Fruit fly (Drosophila melanogaster) whole organism, embryonic: Measurements from ENCODE around the gene CG31875.

Experiments
- Bdp1 ChIP-seq: fragments of 200-800 bp; sonication (Bioruptor generic); optimal IDR thresholded peaks from 3 replicates; lab custom pipeline; 2016; ENCODE audit warnings: missing biosample characterization, missing genetic modification characterization
- C15 ChIP-seq: fragments of 200-800 bp; sonication (Bioruptor generic); IDR thresholded peaks from 3 replicates; pipeline ENCODE4 v1.3.6; 2022; ENCODE audit warnings: missing biosample characterization, missing genetic modification characterization
- CG1024 ChIP-seq: fragments of 200-800 bp; sonication (Bioruptor generic); IDR thresholded peaks from 2 replicates; pipeline ENCODE4 v1.3.6; 2022; ENCODE audit warnings: missing biosample characterization, missing genetic modification characterization
- CG10267 ChIP-seq: fragments of 200-800 bp; sonication (Bioruptor generic); optimal IDR thresholded peaks from 2 replicates; lab custom pipeline; 2018; ENCODE audit warnings: missing biosample characterization, mild to moderate bottlenecking, missing genetic modification characterization, moderate library complexity
- CG10366 ChIP-seq: fragments of 200-800 bp; sonication (Bioruptor generic); IDR thresholded peaks from 2 replicates; pipeline ENCODE4 v1.3.6; 2022; ENCODE audit warnings: missing biosample characterization, missing genetic modification characterization
- CG10462 ChIP-seq: fragments of 200-800 bp; sonication (Bioruptor generic); optimal IDR thresholded peaks from 2 replicates; lab custom pipeline; 2016; ENCODE audit warnings: missing biosample characterization, missing genetic modification characterization
- CG11247 ChIP-seq: fragments of 200-800 bp; sonication (Bioruptor generic); IDR thresholded peaks from 2 replicates; pipeline ENCODE4 v1.3.6; 2022; ENCODE audit warnings: missing biosample characterization, missing genetic modification characterization
- CG11696 ChIP-seq: fragments of 200-800 bp; sonication (Bioruptor generic); IDR thresholded peaks from 2 replicates; pipeline ENCODE4 v1.3.6; 2022; ENCODE audit warnings: missing biosample characterization, missing genetic modification characterization
- CG15269 ChIP-seq: fragments of 200-800 bp; sonication (Bioruptor generic); optimal IDR thresholded peaks from 2 replicates; lab custom pipeline; 2018; ENCODE audit warnings: missing biosample characterization, mild to moderate bottlenecking, missing genetic modification characterization, moderate library complexity
- CG15479 ChIP-seq: fragments of 200-800 bp; sonication (Bioruptor generic); optimal IDR thresholded peaks from 3 replicates; lab custom pipeline; 2019; ENCODE audit warnings: missing biosample characterization, mild to moderate bottlenecking, missing genetic modification characterization, moderate library complexity
- CG16863 ChIP-seq: fragments of 200-800 bp; sonication (Bioruptor generic); optimal IDR thresholded peaks from 3 replicates; lab custom pipeline; 2016; ENCODE audit warnings: missing biosample characterization, missing genetic modification characterization
- CG17612 ChIP-seq: fragments of 200-800 bp; sonication (Bioruptor generic); IDR thresholded peaks from 2 replicates; pipeline ENCODE4 v1.3.6; 2022; ENCODE audit warnings: missing biosample characterization, missing genetic modification characterization
- CG2875 ChIP-seq: fragments of 200-800 bp; sonication (Bioruptor generic); optimal IDR thresholded peaks from 2 replicates; lab custom pipeline; 2017; ENCODE audit warnings: missing biosample characterization, mild to moderate bottlenecking, missing genetic modification characterization, missing genetic modification reagents
- CG31441 ChIP-seq: fragments of 200-800 bp; sonication (Bioruptor generic); IDR thresholded peaks from 2 replicates; pipeline ENCODE4 v1.3.6; 2022; ENCODE audit warnings: missing biosample characterization, missing genetic modification characterization
- CG32532 ChIP-seq: fragments of 200-800 bp; sonication (Bioruptor generic); IDR thresholded peaks from 2 replicates; pipeline ENCODE4 v1.3.6; 2022; ENCODE audit warnings: missing biosample characterization, missing genetic modification characterization
- CG32772 ChIP-seq: fragments of 200-800 bp; sonication (Bioruptor generic); IDR thresholded peaks from 2 replicates; pipeline ENCODE4 v1.3.6; 2022; ENCODE audit warnings: missing biosample characterization, missing genetic modification characterization
- CG3726 ChIP-seq: fragments of 200-800 bp; sonication (Bioruptor generic); IDR thresholded peaks from 3 replicates; pipeline ENCODE4, ENCODE4 v1.3.6; 2022; ENCODE audit warnings: missing biosample characterization, missing genetic modification characterization
- CG4360 ChIP-seq: fragments of 200-800 bp; sonication (Bioruptor generic); IDR thresholded peaks from 2 replicates; pipeline ENCODE4 v1.3.6; 2022; ENCODE audit warnings: missing biosample characterization, missing genetic modification characterization
- CG5245 ChIP-seq: fragments of 200-800 bp; sonication (Bioruptor generic); optimal IDR thresholded peaks from 3 replicates; lab custom pipeline; 2016; ENCODE audit warnings: missing biosample characterization, missing genetic modification characterization
- CG6272 ChIP-seq: fragments of 200-800 bp; sonication (Bioruptor generic); IDR thresholded peaks from 2 replicates; pipeline ENCODE4 v1.3.6; 2022; ENCODE audit warnings: missing biosample characterization, missing genetic modification characterization
- CG7271 ChIP-seq: fragments of 200-800 bp; sonication (Bioruptor generic); optimal IDR thresholded peaks from 2 replicates; lab custom pipeline; 2018; ENCODE audit warnings: missing biosample characterization, mild to moderate bottlenecking, missing genetic modification characterization, moderate library complexity
- CrebB ChIP-seq: fragments of 200-800 bp; sonication (Bioruptor generic); optimal IDR thresholded peaks from 3 replicates; lab custom pipeline; 2018; ENCODE audit warnings: missing biosample characterization, mild to moderate bottlenecking, missing genetic modification characterization
- D ChIP-seq, 2 experiments: fragments of 200-800 bp in 1 of 2; fragments of >200 bp in 1 of 2; sonication (Bioruptor generic) in 1 of 2; optimal IDR thresholded peaks; 2 replicates in 1 of 2; 3 replicates in 1 of 2; lab custom pipeline; 2017; ENCODE audit warnings: mild to moderate bottlenecking in 1 of 2, missing biosample characterization in 1 of 2, missing genetic modification characterization in 1 of 2, missing genetic modification reagents in 1 of 2
- D19A ChIP-seq: fragments of 200-800 bp; optimal IDR thresholded peaks from 3 replicates; lab custom pipeline; 2019; ENCODE audit warnings: missing biosample characterization, mild to moderate bottlenecking, missing genetic modification characterization, moderate library complexity
- Elba2 ChIP-seq: fragments of 200-800 bp; sonication (Bioruptor generic); optimal IDR thresholded peaks from 3 replicates; lab custom pipeline; 2016; ENCODE audit warnings: missing biosample characterization, missing genetic modification characterization
- Hsf ChIP-seq: fragments of 200-800 bp; sonication (Bioruptor generic); optimal IDR thresholded peaks from 3 replicates; lab custom pipeline; 2016; ENCODE audit warnings: missing biosample characterization, missing genetic modification characterization
- MESR4 ChIP-seq: fragments of 200-800 bp; sonication (Bioruptor generic); optimal IDR thresholded peaks from 2 replicates; lab custom pipeline; 2018; ENCODE audit warnings: missing biosample characterization, mild to moderate bottlenecking, missing genetic modification characterization, moderate library complexity
- Neu2 ChIP-seq: fragments of 200-800 bp; sonication (Bioruptor generic); optimal IDR thresholded peaks from 3 replicates; lab custom pipeline; 2016; ENCODE audit warnings: missing biosample characterization, missing genetic modification characterization, borderline replicate concordance
- Nf-YC ChIP-seq: fragments of 200-800 bp; optimal IDR thresholded peaks from 3 replicates; lab custom pipeline; 2019; ENCODE audit warnings: missing biosample characterization, mild to moderate bottlenecking, missing genetic modification characterization, moderate library complexity
- Oaz ChIP-seq: fragments of 200-800 bp; sonication (Bioruptor generic); IDR thresholded peaks from 2 replicates; pipeline ENCODE4 v1.3.6; 2022; ENCODE audit warnings: missing biosample characterization, missing genetic modification characterization
- PHDP ChIP-seq: fragments of 200-800 bp; sonication (Bioruptor generic); optimal IDR thresholded peaks from 3 replicates; lab custom pipeline; 2018; ENCODE audit warnings: missing biosample characterization, mild to moderate bottlenecking, missing genetic modification characterization, moderate library complexity
- Sry-δ ChIP-seq: fragments of 200-800 bp; sonication (Bioruptor generic); optimal IDR thresholded peaks from 2 replicates; lab custom pipeline; 2016; ENCODE audit warnings: missing biosample characterization, missing genetic modification characterization
- ab ChIP-seq: fragments of 200-800 bp; sonication (Bioruptor generic); optimal IDR thresholded peaks from 2 replicates; lab custom pipeline; 2016; ENCODE audit warnings: missing biosample characterization, missing genetic modification characterization
- cg ChIP-seq: fragments of 200-800 bp; sonication (Bioruptor generic); optimal IDR thresholded peaks from 3 replicates; lab custom pipeline; 2019; ENCODE audit warnings: missing biosample characterization, mild to moderate bottlenecking, missing genetic modification characterization, moderate library complexity
- ci ChIP-seq: fragments of 200-800 bp; sonication (Bioruptor generic); IDR thresholded peaks from 3 replicates; pipeline ENCODE4 v1.3.6; 2022; ENCODE audit warnings: missing biosample characterization, missing genetic modification characterization
- crol ChIP-seq: fragments of 200-800 bp; sonication (Bioruptor generic); IDR thresholded peaks from 2 replicates; pipeline ENCODE4 v1.3.6; 2022; ENCODE audit warnings: missing biosample characterization, missing genetic modification characterization
- ftz-f1 ChIP-seq: fragments of 200-800 bp; sonication (Bioruptor generic); optimal IDR thresholded peaks from 2 replicates; lab custom pipeline; 2016; ENCODE audit warnings: missing biosample characterization, missing genetic modification characterization
- gsb ChIP-seq: fragments of 200-800 bp; sonication (Bioruptor generic); IDR thresholded peaks from 2 replicates; pipeline ENCODE4 v1.3.6; 2022; ENCODE audit warnings: missing biosample characterization, missing genetic modification characterization
- kay ChIP-seq: fragments of 200-800 bp; sonication (Bioruptor generic); optimal IDR thresholded peaks from 2 replicates; lab custom pipeline; 2016; ENCODE audit warnings: missing biosample characterization, missing genetic modification characterization
- mirr ChIP-seq: fragments of 200-800 bp; sonication (Bioruptor generic); optimal IDR thresholded peaks from 3 replicates; lab custom pipeline; 2018; ENCODE audit warnings: missing biosample characterization, mild to moderate bottlenecking, missing genetic modification characterization
- oc ChIP-seq: fragments of 200-800 bp; sonication (Bioruptor generic); optimal IDR thresholded peaks from 2 replicates; lab custom pipeline; 2018; ENCODE audit warnings: missing biosample characterization, mild to moderate bottlenecking, missing genetic modification characterization, moderate library complexity
- p53 ChIP-seq: fragments of 200-800 bp; sonication (Bioruptor generic); optimal IDR thresholded peaks from 2 replicates; lab custom pipeline; 2016; ENCODE audit warnings: missing biosample characterization, missing genetic modification characterization
- pho ChIP-seq: fragments of 200-800 bp; sonication (Bioruptor generic); optimal IDR thresholded peaks from 2 replicates; lab custom pipeline; 2016; ENCODE audit warnings: missing biosample characterization, missing genetic modification characterization
- prd ChIP-seq, 3 experiments: fragments of >200 bp in 2 of 3; fragments of 200-800 bp in 1 of 3; sonication (Bioruptor generic) in 1 of 3; optimal IDR thresholded peaks in 2 of 3; IDR thresholded peaks in 1 of 3; 2 replicates in 2 of 3; 3 replicates in 1 of 3; pipeline versions ENCODE4 v1.3.6 to Lab custom; 2017 to 2022; ENCODE audit warnings: missing biosample characterization in 1 of 3, missing genetic modification characterization in 1 of 3
- schlank ChIP-seq: fragments of 200-800 bp; sonication (Bioruptor generic); optimal IDR thresholded peaks from 2 replicates; lab custom pipeline; 2018; ENCODE audit warnings: missing biosample characterization, mild to moderate bottlenecking, missing genetic modification characterization
- sens ChIP-seq: fragments of 200-800 bp; sonication (Bioruptor generic); peaks from one replicate; lab custom pipeline; 2016; ENCODE audit warnings: missing biosample characterization, missing genetic modification characterization
- so ChIP-seq: fragments of 200-800 bp; sonication (Bioruptor generic); IDR thresholded peaks from 3 replicates; pipeline ENCODE4 v1.3.6; 2022; ENCODE audit warnings: missing biosample characterization, missing genetic modification characterization
- tll ChIP-seq, 2 experiments: fragments of 200-800 bp in 1 of 2; fragments of >200 bp in 1 of 2; sonication (Bioruptor generic) in 1 of 2; optimal IDR thresholded peaks; 2 replicates each; lab custom pipeline; 2017 to 2019; ENCODE audit warnings: missing biosample characterization in 2 of 2, missing genetic modification characterization in 2 of 2, mild to moderate bottlenecking in 1 of 2, moderate library complexity in 1 of 2
- toy ChIP-seq: fragments of 200-800 bp; sonication (Bioruptor generic); IDR thresholded peaks from 2 replicates; pipeline ENCODE4 v1.3.6; 2022; ENCODE audit warnings: missing biosample characterization, missing genetic modification characterization
- trem ChIP-seq: fragments of 200-800 bp; optimal IDR thresholded peaks from 3 replicates; lab custom pipeline; 2019; ENCODE audit warnings: missing biosample characterization, mild to moderate bottlenecking, missing genetic modification characterization, moderate library complexity

The CG31875 gene

DNA sequence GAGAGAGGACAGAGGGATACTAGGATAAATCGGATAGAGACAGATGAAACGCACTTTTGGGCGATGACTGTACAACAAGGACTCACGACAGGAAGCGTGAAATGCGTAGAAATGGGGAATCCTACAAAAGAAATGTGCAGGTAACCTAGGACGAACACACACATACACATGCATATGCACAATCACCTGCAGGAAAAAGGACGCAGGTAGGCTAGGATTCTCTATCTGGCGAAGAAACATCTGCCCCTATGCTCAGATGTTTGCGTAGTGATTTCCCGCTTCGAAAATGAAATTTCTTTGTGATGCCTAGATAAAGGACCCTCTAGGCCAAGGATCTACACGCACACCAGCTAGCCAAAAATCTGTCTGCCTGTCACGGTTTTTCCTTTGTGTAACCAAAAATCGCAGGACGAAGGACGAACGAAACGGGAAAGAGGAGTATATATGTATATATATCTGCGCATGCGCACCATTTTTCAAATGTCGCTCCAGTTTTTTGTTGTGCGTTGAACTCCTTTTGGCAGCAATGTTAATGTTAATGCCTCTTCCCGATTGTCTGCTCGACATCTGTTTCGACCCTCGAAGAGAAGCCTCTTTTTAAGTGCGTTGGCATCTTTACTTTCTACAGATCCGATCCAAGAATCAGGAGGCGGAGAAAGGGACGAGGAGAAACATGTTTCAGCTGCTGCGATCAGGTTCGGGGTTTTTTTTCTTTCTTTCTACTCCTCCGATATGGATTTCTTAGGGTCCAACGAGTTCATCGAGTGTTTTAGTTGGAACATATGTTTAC lies 14.1 kb downstream of the CG31875 start (continued):
- TF ChIP-seq kay = no peak
- TF ChIP-seq CG5245 (GFP tag; lab: Kevin White, UChicago) = no peak
- TF ChIP-seq Neu2 (GFP tag; lab: Kevin White, UChicago) = no peak
- TF ChIP-seq CG10366 (GFP tag; lab: Robert Waterston, UW) = no peak
- no peak for TF ChIP-seq Bdp1
- no peak for TF ChIP-seq CG1024
- no peak for TF ChIP-seq CG3726 (GFP tag; lab: Robert Waterston, UW)
- no peak for TF ChIP-seq so
- TF ChIP-seq Oaz (GFP tag; lab: Robert Waterston, UW) = no peak
- TF ChIP-seq CG16863 (GFP tag; lab: Kevin White, UChicago) = no peak
- TF ChIP-seq CG7271 (tag; lab: Kevin White, UChicago) = no peak
- TF ChIP-seq crol (GFP tag; lab: Robert Waterston, UW) = peak; percentile 57; the same call in 1 of the 2 replicates
- no peak for TF ChIP-seq CG2875 (GFP tag; lab: Kevin White, UChicago)
- no peak for TF ChIP-seq ftz-f1 (GFP tag; lab: Kevin White, UChicago)
- no peak for TF ChIP-seq C15 (GFP tag; lab: Robert Waterston, UW)
- no peak for TF ChIP-seq oc
- no peak for TF ChIP-seq ab (GFP tag; lab: Kevin White, UChicago)
- TF ChIP-seq CG11696 = no peak
- no peak for TF ChIP-seq sens
- peak; percentile 30 for TF ChIP-seq cg (GFP tag; lab: Kevin White, UChicago)
- no peak for TF ChIP-seq CG31441
- TF ChIP-seq CG11247 = no peak
- no peak for TF ChIP-seq MESR4
- no peak for TF ChIP-seq CrebB (tag; lab: Kevin White, UChicago)
- TF ChIP-seq PHDP (tag; lab: Kevin White, UChicago) = no peak
- TF ChIP-seq ci = no peak
- TF ChIP-seq p53 (GFP tag; lab: Kevin White, UChicago) = no peak
- peak in 1 of 2 experiments; percentile 43 for TF ChIP-seq tll (GFP tag; optimal IDR thresholded peaks at IDR 0.05; lab: Kevin White, UChicago)
- no peak for TF ChIP-seq Nf-YC (tag; lab: Kevin White, UChicago)
- no peak for TF ChIP-seq D19A (tag; lab: Kevin White, UChicago)
- no peak for TF ChIP-seq CG32772 (GFP tag; lab: Robert Waterston, UW)
- TF ChIP-seq D (optimal IDR thresholded peaks at IDR 0.05; lab: Kevin White, UChicago) = peak; percentile 96
- no peak for TF ChIP-seq D (GFP tag; optimal IDR thresholded peaks at IDR 0.05; lab: Kevin White, UChicago)
- TF ChIP-seq gsb (GFP tag; lab: Robert Waterston, UW) = no peak
- no peak for TF ChIP-seq CG10267 (tag; lab: Kevin White, UChicago)
- no peak for TF ChIP-seq CG10462 (GFP tag; lab: Kevin White, UChicago)
- TF ChIP-seq CG32532 (GFP tag; lab: Robert Waterston, UW) = no peak
- TF ChIP-seq toy (GFP tag; lab: Robert Waterston, UW) = no peak
- TF ChIP-seq mirr = no peak
- TF ChIP-seq Sry-δ = no peak
- no peak for TF ChIP-seq Elba2 (GFP tag; lab: Kevin White, UChicago)
- peak; percentile 27; the same call in 1 of the 2 replicates for TF ChIP-seq CG4360
- TF ChIP-seq CG15479 (GFP tag; lab: Kevin White, UChicago) = peak; percentile 99
- no peak for TF ChIP-seq pho (GFP tag; lab: Kevin White, UChicago)
- no peak for TF ChIP-seq CG17612 (GFP tag; lab: Robert Waterston, UW)
- no peak for TF ChIP-seq schlank (tag; lab: Kevin White, UChicago)
- no peak for TF ChIP-seq trem (tag; lab: Kevin White, UChicago)
- no peak for TF ChIP-seq CG15269 (tag; lab: Kevin White, UChicago)
- TF ChIP-seq CG6272 (GFP tag; lab: Robert Waterston, UW) = no peak
- TF ChIP-seq prd (optimal IDR thresholded peaks at IDR 0.05; lab: Kevin White, UChicago) = no peak
- TF ChIP-seq prd (GFP tag; IDR thresholded peaks at IDR 0.05; lab: Robert Waterston, UW) = 0 out of 3 replicates have a peak, but pooled peaks have one; percentile 20
- TF ChIP-seq Hsf (GFP tag; lab: Kevin White, UChicago) = no peak
